Worm (Caenorhabditis elegans) whole organism, L1 larva: Measurements from ENCODE around the gene F19C6.2.

Experiments used
- C16A3.4 ChIP-seq: fragments of 150-350 bp; optimal IDR thresholded peaks from 2 replicates; lab custom pipeline; 2014; ENCODE audit warnings: missing biosample characterization, missing genetic modification characterization
- aha-1 ChIP-seq: fragments of 150-350 bp; optimal IDR thresholded peaks from 2 replicates; lab custom pipeline; 2014; ENCODE audit warnings: missing biosample characterization, missing genetic modification characterization
- ama-1 ChIP-seq: fragments of 150-350 bp; optimal IDR thresholded peaks from 2 replicates; lab custom pipeline; 2014
- blmp-1 ChIP-seq: fragments of 150-350 bp; optimal IDR thresholded peaks from 2 replicates; lab custom pipeline; 2014; ENCODE audit warnings: missing biosample characterization, missing genetic modification characterization
- ceh-63 ChIP-seq: fragments of 200-800 bp; sonication (Bioruptor generic); optimal IDR thresholded peaks from 2 replicates; lab custom pipeline; 2018; ENCODE audit warnings: mild to moderate bottlenecking, missing genetic modification characterization, missing compliant biosample characterization
- ceh-82 ChIP-seq, 3 experiments: fragments of 150-350 bp in 1 of 3; sonication (generic microtip) in 2 of 3; optimal IDR thresholded peaks; 2 replicates each; lab custom pipeline; 2014 to 2017; ENCODE audit warnings: missing biosample characterization in 3 of 3, missing genetic modification characterization in 3 of 3
- dsc-1 ChIP-seq: sonication (generic microtip); optimal IDR thresholded peaks from 2 replicates; lab custom pipeline; 2016; ENCODE audit warnings: mild to moderate bottlenecking, missing genetic modification characterization, missing compliant biosample characterization
- efl-1 ChIP-seq, 4 experiments: fragments of 150-350 bp; optimal IDR thresholded peaks in 3 of 4; peaks in 1 of 4; 1 replicate in 1 of 4; 2 replicates in 3 of 4; lab custom pipeline; 2014; ENCODE audit warnings: missing biosample characterization in 2 of 4, missing genetic modification characterization in 2 of 4, missing genetic modification reagents in 2 of 4
- elt-3 ChIP-seq, 6 experiments: fragments of 150-350 bp in 1 of 6; sonication (generic microtip); optimal IDR thresholded peaks; 2 replicates each; lab custom pipeline; 2017 to 2018; ENCODE audit warnings: missing biosample characterization in 6 of 6, missing genetic modification characterization in 6 of 6, inconsistent platforms in 1 of 6
- fkh-10 ChIP-seq: sonication (generic microtip); optimal IDR thresholded peaks from 2 replicates; lab custom pipeline; 2017; ENCODE audit warnings: missing biosample characterization, missing genetic modification reagents, missing genetic modification characterization
- fkh-8 ChIP-seq: sonication (generic microtip); optimal IDR thresholded peaks from 2 replicates; lab custom pipeline; 2016; ENCODE audit warnings: mild to moderate bottlenecking, missing genetic modification characterization, missing compliant biosample characterization
- fos-1 ChIP-seq: fragments of 150-350 bp; optimal IDR thresholded peaks from 2 replicates; lab custom pipeline; 2014; ENCODE audit warnings: missing biosample characterization, missing genetic modification characterization
- hlh-4 ChIP-seq: sonication (generic microtip); optimal IDR thresholded peaks from 2 replicates; lab custom pipeline; 2016; ENCODE audit warnings: mild to moderate bottlenecking, missing genetic modification characterization, missing compliant biosample characterization
- irx-1 ChIP-seq: sonication (generic microtip); optimal IDR thresholded peaks from 2 replicates; lab custom pipeline; 2016; ENCODE audit warnings: missing genetic modification characterization, missing compliant biosample characterization
- lin-14 ChIP-seq: fragments of 200-800 bp; sonication (Bioruptor generic); optimal IDR thresholded peaks from 2 replicates; lab custom pipeline; 2018; ENCODE audit warnings: mild to moderate bottlenecking, missing genetic modification characterization, moderate library complexity, missing compliant biosample characterization
- lin-35 ChIP-seq, 2 experiments: fragments of 150-350 bp; optimal IDR thresholded peaks; 2 replicates each; lab custom pipeline; 2014; ENCODE audit warnings: missing biosample characterization in 2 of 2, missing genetic modification characterization in 2 of 2, missing genetic modification reagents in 2 of 2
- lsy-2 ChIP-seq, 2 experiments: fragments of 150-350 bp; optimal IDR thresholded peaks; 2 replicates each; lab custom pipeline; 2014; ENCODE audit warnings: missing biosample characterization in 2 of 2, missing genetic modification characterization in 2 of 2
- mdl-1 ChIP-seq, 2 experiments: fragments of 150-350 bp; optimal IDR thresholded peaks; 2 replicates each; lab custom pipeline; 2014 to 2017; ENCODE audit warnings: missing biosample characterization in 2 of 2, missing genetic modification characterization in 2 of 2, inconsistent platforms in 1 of 2
- mep-1 ChIP-seq: fragments of 150-350 bp; optimal IDR thresholded peaks from 2 replicates; lab custom pipeline; 2014; ENCODE audit warnings: missing biosample characterization, missing genetic modification characterization
- nhr-19 ChIP-seq: fragments of 200-800 bp; sonication (Bioruptor generic); conservative IDR thresholded peaks from 2 replicates; pipeline ENCODE4 v1.3.6; 2022; ENCODE audit warnings: missing genetic modification characterization, missing compliant biosample characterization
- nhr-20 ChIP-seq: sonication (generic microtip); optimal IDR thresholded peaks from 2 replicates; lab custom pipeline; 2016; ENCODE audit warnings: mild to moderate bottlenecking, missing genetic modification characterization, missing compliant biosample characterization
- nhr-47 ChIP-seq: sonication (generic microtip); optimal IDR thresholded peaks from 2 replicates; lab custom pipeline; 2016; ENCODE audit warnings: mild to moderate bottlenecking, missing genetic modification characterization, moderate library complexity, missing compliant biosample characterization
- nhr-71 ChIP-seq: sonication (generic microtip); optimal IDR thresholded peaks from 2 replicates; lab custom pipeline; 2016; ENCODE audit warnings: mild to moderate bottlenecking, missing genetic modification characterization, moderate library complexity, missing compliant biosample characterization
- nhr-77 ChIP-seq: fragments of 150-350 bp; optimal IDR thresholded peaks from 2 replicates; lab custom pipeline; 2014; ENCODE audit warnings: missing biosample characterization, missing genetic modification characterization
- nhr-85 ChIP-seq: sonication (generic microtip); peaks from one replicate; lab custom pipeline; 2016; ENCODE audit warnings: missing genetic modification characterization, inconsistent platforms, missing compliant biosample characterization
- nhr-90 ChIP-seq: sonication (generic microtip); optimal IDR thresholded peaks from 2 replicates; lab custom pipeline; 2016; ENCODE audit warnings: mild to moderate bottlenecking, missing genetic modification characterization, missing compliant biosample characterization; ENCODE audit not compliant: poor library complexity
- pax-3 ChIP-seq: fragments of 200-800 bp; sonication (Bioruptor generic); optimal IDR thresholded peaks from 2 replicates; lab custom pipeline; 2018; ENCODE audit warnings: mild to moderate bottlenecking, missing genetic modification characterization, moderate library complexity, missing compliant biosample characterization
- rnt-1 ChIP-seq: sonication (generic microtip); optimal IDR thresholded peaks from 2 replicates; lab custom pipeline; 2016; ENCODE audit warnings: mild to moderate bottlenecking, missing genetic modification characterization, moderate library complexity, missing compliant biosample characterization
- skn-1 ChIP-seq: fragments of 150-350 bp; optimal IDR thresholded peaks from 2 replicates; lab custom pipeline; 2014; ENCODE audit warnings: missing biosample characterization, missing genetic modification characterization
- snu-23 ChIP-seq: sonication (generic microtip); optimal IDR thresholded peaks from 2 replicates; lab custom pipeline; 2016; ENCODE audit warnings: missing genetic modification characterization, missing compliant biosample characterization
- swsn-7 ChIP-seq: sonication (generic microtip); optimal IDR thresholded peaks from 2 replicates; lab custom pipeline; 2016; ENCODE audit warnings: missing genetic modification characterization, missing compliant biosample characterization
- tbx-2 ChIP-seq: sonication (generic microtip); optimal IDR thresholded peaks from 2 replicates; lab custom pipeline; 2016; ENCODE audit warnings: missing genetic modification characterization, missing compliant biosample characterization
- tlp-1 ChIP-seq: fragments of 150-350 bp; optimal IDR thresholded peaks from 2 replicates; lab custom pipeline; 2014; ENCODE audit warnings: missing biosample characterization, missing genetic modification characterization
- unc-130 ChIP-seq: fragments of 150-350 bp; optimal IDR thresholded peaks from 2 replicates; lab custom pipeline; 2017; ENCODE audit warnings: missing biosample characterization, missing genetic modification characterization, inconsistent platforms
- xbp-1 ChIP-seq: sonication (generic microtip); optimal IDR thresholded peaks from 2 replicates; lab custom pipeline; 2016; ENCODE audit warnings: missing genetic modification characterization, missing compliant biosample characterization
- ztf-11 ChIP-seq, 2 experiments: sonication (generic microtip); optimal IDR thresholded peaks; 2 replicates each; lab custom pipeline; 2016 to 2017; ENCODE audit warnings: missing genetic modification characterization in 2 of 2, missing biosample characterization in 1 of 2, missing compliant biosample characterization in 1 of 2

The F19C6.2 gene

DNA sequence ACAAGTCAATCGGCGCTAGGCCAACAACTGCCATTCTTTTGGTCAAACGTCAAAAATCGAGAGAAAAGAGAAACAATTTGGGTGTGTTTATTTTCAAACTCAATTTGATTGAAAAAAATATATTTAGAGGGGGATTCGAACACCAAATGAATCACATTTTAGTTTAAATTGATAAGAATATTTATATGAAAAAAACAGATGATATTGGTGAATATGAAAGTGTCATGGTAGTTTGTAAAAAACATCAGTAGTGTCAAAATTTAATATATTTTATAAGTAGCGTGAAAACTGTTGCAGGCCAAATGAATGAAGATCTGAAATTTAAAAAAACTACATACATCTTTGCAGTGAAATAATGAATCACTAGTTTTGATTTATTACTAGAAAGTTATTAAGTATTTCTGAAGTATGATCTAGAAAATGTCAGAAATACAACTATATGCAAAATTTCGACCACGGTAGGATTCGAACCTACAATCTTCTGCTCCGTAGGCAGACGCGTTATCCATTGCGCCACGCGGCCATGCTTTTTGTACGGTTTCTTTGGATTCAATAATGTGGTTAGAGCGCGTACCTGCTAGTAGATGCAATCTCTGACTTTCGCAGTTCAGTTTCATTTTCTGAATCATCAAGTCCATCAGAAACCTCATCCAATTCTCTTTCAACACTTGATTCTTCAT lies 17.4 kb downstream of the F19C6.2 start, which contains the start of gene F19C6.4 (continued):
- no peak for TF ChIP-seq elt-3 (tag; optimal IDR thresholded peaks at IDR 0.05; lab: Kevin White, UChicago)
- TF ChIP-seq lin-14 (GFP tag; lab: Kevin White, UChicago), result no peak
- TF ChIP-seq nhr-20, result no peak
- no peak for TF ChIP-seq tlp-1
- TF ChIP-seq ceh-63 (GFP tag; lab: Kevin White, UChicago), result no peak

DNA sequence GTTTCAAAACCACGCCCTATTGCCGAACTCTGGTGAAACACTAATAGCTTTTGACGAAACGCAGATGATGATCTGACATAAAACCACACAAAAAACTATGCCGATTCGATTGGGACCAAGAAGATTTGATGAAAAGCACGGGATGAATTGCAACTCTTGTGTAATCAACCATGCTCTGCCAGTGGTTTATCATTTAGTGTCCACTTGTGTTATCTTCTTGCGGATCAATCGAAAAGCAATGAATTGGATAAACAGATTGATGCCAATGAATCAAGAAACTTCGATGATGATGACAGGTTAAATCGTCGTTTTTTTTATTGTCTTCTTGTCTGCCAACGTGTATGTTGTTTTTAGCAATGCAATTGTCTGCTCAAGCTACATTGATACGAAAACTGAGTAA lies 21.3 kb downstream of the F19C6.2 start, which contains the start of gene F42G10.1:
F42G10.1 (minus strand) TSS at position 151 of the 400 bp plus-strand sequence.
- TF ChIP-seq mep-1 (tag; lab: Kevin White, UChicago), result no peak
- no peak for TF ChIP-seq fkh-10 (GFP tag; lab: Kevin White, UChicago)
- peak; percentile 25 for TF ChIP-seq lin-14 (GFP tag; lab: Kevin White, UChicago)
- TF ChIP-seq rnt-1 (tag; lab: Kevin White, UChicago), result peak; percentile 5
- no peak for TF ChIP-seq ama-1
- no peak for TF ChIP-seq aha-1 (tag; lab: Kevin White, UChicago)
- no peak for TF ChIP-seq lsy-2 (tag; optimal IDR thresholded peaks at IDR 0.05; lab: Kevin White, UChicago)
- TF ChIP-seq tbx-2 (tag; lab: Kevin White, UChicago), result no peak

ce11 chrX:10026347-10026746 lies 25.6 kb downstream of the F19C6.2 start:
- TF ChIP-seq unc-130 (tag; lab: Kevin White, UChicago) (peak; percentile 46), swsn-7 (tag; lab: Kevin White, UChicago) (peak; percentile 60), skn-1 (peak; percentile 25), tbx-2 (tag; lab: Kevin White, UChicago) (peak; percentile 4), nhr-71 (tag; lab: Kevin White, UChicago) (peak; percentile 70), xbp-1 (tag; lab: Kevin White, UChicago) (peak; percentile 45), ztf-11 (tag; optimal IDR thresholded peaks at IDR 0.05; lab: Kevin White, UChicago) (no peak), blmp-1 (tag; lab: Kevin White, UChicago) (peak; percentile 92), pax-3 (tag; lab: Kevin White, UChicago) (no peak), mdl-1 (tag; optimal IDR thresholded peaks at IDR 0.05; lab: Kevin White, UChicago) (peak in 1 of 2 experiments; percentile 74), nhr-90 (tag; lab: Kevin White, UChicago) (peak; percentile 26), nhr-77 (peak; percentile 48), lsy-2 (tag; optimal IDR thresholded peaks at IDR 0.05; lab: Kevin White, UChicago) (peak in 1 of 2 experiments; percentile 71), hlh-4 (tag; lab: Kevin White, UChicago) (no peak), elt-3 (tag; optimal IDR thresholded peaks at IDR 0.05; lab: Kevin White, UChicago) (peak in 3 of 6 experiments; percentile 41 to 65 (median 64)), nhr-19 (no peak), dsc-1 (peak; percentile 6), efl-1 (optimal IDR thresholded peaks at IDR 0.05; lab: Kevin White, UChicago) (peak; percentile 18 to 42), efl-1 (GFP tag; optimal IDR thresholded peaks at IDR 0.05 in 1 of 2; lab: Kevin White, UChicago) (peak in 1 of 2 experiments; percentile 81), mep-1 (tag; lab: Kevin White, UChicago) (peak; percentile 77), fkh-8 (tag; lab: Kevin White, UChicago) (peak; percentile 50), aha-1 (tag; lab: Kevin White, UChicago) (no peak), nhr-47 (tag; lab: Kevin White, UChicago) (peak; percentile 49), nhr-85 (tag; lab: Kevin White, UChicago) (peak; percentile 86), lin-35 (GFP tag; optimal IDR thresholded peaks at IDR 0.05; lab: Kevin White, UChicago) (peak; percentile 24 to 47), lin-14 (GFP tag; lab: Kevin White, UChicago) (peak; percentile 92), ceh-82 (tag; optimal IDR thresholded peaks at IDR 0.05; lab: Kevin White, UChicago) (peak; percentile 2 to 40 (median 34)), nhr-20 (peak; percentile 70), ama-1 (no peak), fos-1 (tag; lab: Kevin White, UChicago) (peak; percentile 23), irx-1 (no peak), rnt-1 (tag; lab: Kevin White, UChicago) (peak; percentile 42), snu-23 (GFP tag; lab: Kevin White, UChicago) (peak; percentile 74), C16A3.4 (tag; lab: Kevin White, UChicago) (peak; percentile 60)
